Fruit fly (Drosophila melanogaster) ovary, adult (tissue): ENCODE measurements around the gene CG6607.
A peak's percentile ranks its signal among the peaks of the same experiment; 100 is the strongest.

Source experiments
- CG17801 ChIP-seq: fragments of 200-800 bp; optimal IDR thresholded peaks from 2 replicates; lab custom pipeline; 2019; ENCODE audit warnings: missing biosample characterization, mild to moderate bottlenecking, missing genetic modification characterization, moderate library complexity; ENCODE audit not compliant: partially characterized antibody

The CG6607 gene

DNA sequence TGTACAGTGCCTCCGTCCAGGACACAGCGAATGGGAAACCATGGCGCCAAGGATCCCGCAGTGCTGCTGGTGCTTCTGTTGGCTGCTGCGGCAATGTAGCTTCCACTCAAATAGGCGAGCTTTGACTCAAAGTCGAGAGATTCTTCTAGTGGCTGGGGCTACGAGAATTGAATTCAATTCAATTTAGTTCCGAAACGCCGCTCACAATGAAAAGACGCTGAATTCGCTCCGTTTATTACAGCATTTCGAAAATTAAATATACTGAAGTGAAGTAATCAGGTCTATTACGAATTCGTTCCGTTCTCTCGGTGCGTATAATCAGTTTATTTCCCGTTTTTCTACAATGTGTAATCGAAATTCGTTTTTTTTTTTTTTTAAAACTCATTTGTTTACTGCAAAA, 21.0 kb downstream of the CG6607 start:
- no peak for TF ChIP-seq CG17801

DNA sequence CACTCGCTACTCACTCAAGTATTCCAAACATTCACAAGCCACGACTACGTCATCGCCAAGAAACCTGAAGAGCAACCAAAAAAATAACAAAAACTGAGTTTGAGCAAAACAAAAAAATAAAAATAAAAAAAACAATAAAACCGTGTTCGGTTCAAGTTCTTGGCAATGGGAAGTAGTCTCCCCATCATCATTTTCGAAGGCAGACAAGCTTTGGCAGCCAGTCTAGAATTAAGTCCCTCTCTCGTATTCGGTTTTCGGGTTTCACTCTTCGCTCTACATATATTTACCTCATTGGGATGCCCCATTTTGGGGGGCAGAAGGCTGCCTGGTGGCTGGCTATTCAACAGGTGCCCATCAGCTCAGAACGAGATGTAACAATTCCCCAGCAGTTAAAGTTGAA, 22.0 kb downstream of the CG6607 start:
- TF ChIP-seq CG17801 = peak; percentile 46

DNA sequence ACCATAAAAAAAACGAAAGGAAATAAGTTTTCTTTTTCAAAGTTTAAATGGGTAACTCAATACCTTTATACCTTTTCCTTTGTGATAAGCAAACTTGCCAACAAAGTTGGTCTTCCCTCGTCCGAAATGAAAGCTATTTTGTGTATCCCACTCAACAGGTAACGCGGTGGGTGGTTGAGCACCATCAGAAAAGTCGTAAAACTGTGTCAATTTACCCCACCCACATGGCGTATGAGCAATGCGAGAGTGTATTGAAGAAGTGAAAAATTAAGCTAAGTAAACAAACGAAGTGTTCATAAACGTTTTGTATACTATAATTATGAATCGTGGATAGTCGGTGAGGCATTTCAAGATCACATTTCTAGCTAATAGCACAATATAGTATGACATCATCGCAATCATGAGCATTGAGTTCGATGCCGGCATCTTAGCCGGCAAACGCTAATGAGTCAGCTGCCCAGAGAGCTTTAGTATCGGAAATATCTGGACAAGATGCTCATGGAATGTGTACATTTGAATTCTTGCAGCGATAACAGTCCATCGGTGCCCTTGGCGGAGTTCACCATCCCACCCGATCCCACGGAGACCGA, 23.1 kb downstream of the CG6607 start:
- TF ChIP-seq CG17801 = no peak

DNA sequence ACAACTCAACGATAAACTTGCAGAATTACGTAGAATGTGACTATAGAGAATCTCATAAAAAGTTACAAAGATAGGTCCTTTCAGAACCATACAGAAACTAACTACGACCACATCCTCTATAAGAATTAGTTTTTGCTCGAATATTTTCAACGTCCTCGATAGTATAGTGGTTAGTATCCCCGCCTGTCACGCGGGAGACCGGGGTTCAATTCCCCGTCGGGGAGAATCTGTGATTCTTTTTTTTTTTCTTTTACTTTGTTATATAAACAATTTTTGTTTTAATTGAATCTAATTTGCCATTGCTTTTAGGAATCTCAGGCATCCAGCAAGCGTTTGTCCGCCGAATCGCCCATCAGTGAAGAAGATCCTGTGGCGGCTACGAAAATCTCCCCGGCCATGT, 27.3 kb downstream of the CG6607 start:
- TF ChIP-seq CG17801 = no peak

DNA sequence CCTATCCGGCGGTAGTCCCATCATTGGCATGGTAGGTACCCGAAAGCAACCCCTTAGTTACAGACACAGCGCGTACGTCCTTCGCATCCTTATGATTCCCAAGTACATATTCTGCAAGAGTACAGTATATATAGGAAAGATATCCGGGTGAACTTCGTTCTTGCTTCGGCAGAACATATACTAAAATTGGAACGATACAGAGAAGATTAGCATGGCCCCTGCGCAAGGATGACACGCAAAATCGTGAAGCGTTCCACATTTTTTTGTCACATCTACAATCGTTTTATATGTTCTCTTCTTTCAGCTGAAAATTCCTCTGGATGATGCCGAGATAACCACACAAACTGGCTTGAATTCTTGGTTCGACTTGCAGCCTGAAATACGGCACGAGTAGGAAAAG, 28.1 kb downstream of the CG6607 start:
- no peak for TF ChIP-seq CG17801

DNA sequence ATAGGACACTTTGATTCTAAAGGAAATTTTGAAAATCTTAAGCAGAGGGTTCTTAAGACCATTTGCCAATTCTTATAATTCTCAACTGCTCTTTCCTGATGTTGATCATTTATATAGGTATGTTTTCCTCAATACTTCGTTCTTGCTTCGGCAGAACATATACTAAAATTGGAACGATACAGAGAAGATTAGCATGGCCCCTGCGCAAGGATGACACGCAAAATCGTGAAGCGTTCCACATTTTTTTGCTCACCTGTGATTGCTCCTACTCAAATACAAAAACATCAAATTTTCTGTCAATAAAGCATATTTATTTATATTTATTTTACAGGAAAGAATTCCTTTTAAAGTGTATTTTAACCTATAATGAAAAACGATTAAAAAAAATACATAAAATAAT, 28.7 kb downstream of the CG6607 start:
- TF ChIP-seq CG17801 = no peak

DNA sequence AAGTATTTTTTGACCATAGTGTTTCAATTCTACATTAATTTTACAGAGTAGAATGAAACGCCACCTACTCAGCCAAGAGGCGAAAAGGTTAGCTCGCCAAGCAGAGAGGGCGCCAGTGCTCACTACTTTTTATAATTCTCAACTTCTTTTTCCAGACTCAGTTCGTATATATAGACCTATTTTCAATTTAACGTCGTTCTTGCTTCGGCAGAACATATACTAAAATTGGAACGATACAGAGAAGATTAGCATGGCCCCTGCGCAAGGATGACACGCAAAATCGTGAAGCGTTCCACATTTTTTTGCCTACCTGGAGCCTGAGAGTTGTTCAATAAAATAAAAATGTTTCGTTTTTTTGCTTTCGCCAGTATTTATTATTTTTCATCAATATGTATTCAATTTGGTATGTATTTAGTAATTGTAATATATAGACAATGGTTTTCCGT, 29.2 kb downstream of the CG6607 start:
- TF ChIP-seq CG17801 = peak; percentile 26

DNA sequence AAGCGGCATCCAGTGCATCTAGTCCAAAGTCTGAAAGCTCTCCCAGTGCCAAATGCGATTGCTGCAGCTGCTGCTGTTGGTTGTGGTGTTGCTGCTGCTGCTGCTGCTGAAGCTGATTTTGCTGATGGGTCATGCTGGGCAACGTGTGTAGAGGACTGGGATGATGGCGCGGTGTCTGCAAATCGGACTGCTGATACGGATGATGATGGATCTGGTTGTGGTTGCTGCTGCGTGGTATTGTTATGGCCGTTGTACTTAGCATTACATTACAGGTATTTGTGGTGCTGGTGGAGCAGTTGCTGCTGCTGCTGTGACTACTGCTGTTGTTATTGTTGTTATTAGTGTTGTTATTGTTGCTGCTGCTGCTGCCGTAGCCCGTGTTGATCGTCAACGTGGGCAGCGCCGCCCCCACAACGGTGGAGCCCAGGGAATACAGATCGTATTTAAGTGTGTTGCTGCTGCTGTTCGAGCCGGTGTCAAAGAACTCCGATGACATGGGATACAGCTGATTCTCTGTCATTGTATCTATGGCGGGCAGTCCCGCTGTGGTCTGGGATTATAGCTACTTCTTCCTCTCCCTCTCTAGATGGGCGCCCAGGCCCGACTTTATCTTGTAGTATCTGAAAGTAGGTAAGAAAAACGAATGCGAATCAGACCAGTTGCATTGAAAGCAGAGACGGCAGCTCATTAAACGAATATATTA, 34.6 kb downstream of the CG6607 start:
- no peak for TF ChIP-seq CG17801

DNA sequence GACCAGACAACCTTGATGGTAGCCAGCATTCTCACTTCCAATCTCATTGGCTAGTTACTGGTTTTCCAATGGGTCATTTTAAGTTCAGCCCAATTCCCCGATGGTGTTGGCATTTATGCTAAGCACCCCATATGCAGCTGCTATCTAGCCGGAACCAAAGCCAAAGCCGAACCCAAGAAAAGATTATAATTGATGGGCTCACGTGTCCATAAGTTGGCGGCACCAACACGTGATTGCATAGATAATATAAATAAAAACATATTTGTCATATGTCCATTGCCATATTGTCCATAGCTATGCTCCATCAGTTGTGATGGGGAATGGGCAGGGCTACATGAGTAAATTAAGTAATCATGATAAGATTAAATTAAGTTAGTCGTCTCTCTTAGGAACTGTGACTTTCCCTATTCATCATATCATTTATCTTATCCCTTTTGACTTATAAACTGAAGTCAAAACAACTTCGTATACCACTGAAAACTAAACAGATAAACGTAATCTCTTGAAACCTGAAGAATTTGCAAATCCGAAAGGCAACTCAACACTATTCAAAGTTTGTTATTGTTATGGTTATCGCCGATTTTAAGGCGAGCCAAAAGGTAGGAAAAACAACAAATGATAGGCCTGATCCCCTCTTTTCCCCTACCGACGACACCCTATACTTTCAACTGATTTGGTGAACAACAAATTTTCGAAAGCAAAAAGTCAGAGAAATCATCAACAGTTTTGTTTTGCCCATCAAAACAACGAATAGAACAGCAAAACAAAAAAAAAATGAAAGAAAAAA, 35.4 kb downstream of the CG6607 start:
- TF ChIP-seq CG17801 = no peak

DNA sequence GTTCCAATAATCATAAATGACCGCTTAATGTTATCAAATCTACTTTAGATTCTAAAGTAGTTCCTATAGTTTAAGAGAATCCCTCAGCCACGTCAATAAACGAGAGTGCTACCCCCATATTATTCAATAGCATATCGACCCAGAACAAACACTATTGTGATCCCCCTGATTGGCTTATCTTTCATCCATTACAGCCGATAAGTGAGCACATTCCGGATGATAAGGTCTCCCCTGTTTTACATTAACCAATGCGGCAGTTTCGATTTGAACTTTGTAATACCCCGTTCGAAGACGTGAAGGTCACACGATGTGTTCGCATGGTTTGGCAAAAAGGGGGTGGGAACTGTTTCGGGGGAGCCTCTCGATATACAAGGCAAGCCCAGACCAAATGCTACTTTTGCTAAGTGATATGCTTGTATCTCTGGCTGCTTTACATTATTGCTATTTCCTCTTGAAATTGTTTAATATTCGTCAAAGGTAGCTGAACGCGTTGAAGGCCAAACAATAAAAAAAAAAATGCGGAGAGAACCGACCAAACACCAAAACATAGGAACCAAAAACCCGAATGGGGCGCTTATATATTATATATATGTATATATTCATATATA, 36.4 kb downstream of the CG6607 start:
- no peak for TF ChIP-seq CG17801

DNA sequence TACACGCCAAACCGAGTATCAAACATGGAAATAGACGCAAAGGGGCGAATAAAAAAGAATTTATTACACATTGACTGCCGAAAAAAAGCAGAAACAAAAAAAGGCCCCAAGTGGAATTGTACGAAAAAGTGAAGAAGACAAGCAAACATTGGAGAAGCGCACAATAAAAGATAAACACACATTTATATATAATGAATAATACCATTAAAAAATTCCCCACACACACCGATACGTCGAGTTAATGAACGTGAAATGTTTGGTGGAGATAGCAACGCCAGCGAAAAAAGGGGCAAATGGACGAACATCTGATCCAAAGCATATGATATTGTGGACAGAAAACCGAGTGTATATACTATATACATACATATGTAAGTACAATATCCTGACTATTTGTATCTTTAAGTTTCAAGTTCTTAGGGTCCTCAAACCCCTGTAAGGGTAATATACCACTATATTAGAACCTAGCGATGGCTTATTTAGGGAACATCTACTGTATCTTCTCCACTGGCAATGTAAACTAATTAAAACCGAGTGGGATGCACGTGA, 37.0 kb downstream of the CG6607 start:
- no peak for TF ChIP-seq CG17801

DNA sequence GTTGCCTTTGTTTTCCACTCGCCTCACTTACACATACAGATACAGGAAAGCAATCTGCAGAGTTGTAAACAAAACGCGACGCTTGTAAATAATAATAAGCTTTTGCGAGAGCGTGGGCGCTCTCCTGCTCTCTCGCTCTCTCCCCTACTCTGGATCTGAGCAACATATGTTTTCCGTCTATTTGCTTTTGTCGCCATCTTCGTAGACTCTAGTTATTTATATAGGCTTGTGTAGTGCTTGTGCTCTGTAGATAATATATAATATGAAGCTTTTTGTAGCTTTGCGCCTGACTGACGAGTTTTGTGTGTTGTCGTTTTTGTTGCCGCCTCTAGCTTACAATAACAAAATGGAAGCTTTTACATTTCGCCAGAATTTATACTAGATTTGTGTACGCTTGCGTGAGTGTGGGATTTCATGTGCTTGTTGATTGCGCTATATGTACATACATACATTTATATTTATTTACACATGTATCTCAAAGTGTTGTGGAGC, 37.9 kb downstream of the CG6607 start:
- peak; percentile 71 for TF ChIP-seq CG17801

DNA sequence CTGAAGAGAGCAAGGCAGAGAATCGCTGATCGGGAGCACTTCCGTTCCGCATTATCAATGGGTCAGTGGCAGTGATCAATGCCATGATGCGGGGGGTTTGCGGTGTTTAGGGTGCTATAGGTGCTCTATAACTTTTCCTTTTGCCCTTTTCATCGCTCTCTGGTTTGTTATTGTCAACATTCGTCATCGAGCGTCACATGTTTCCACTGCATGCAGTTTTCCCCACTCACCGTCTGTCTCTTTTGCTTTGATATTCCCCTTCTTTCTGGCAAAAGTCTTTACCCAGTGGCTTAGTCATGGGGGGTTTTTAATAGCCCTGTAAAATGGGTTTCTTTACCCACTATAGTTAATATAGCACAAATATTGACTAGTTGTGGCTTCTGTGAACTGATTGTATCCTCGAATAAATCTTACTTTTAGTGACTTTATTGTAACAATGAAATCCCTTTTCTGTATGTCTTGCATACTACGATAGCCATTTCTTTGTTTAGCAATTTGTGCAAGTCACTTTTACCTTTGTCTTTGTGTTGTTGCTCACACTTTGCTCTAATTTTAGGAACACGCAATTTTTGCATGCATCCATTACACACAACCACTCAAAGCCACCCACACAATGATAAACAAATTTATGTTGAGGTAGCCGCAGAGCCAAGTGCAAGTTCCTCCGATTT, 39.0 kb downstream of the CG6607 start:
- TF ChIP-seq CG17801 = peak; percentile 38

DNA sequence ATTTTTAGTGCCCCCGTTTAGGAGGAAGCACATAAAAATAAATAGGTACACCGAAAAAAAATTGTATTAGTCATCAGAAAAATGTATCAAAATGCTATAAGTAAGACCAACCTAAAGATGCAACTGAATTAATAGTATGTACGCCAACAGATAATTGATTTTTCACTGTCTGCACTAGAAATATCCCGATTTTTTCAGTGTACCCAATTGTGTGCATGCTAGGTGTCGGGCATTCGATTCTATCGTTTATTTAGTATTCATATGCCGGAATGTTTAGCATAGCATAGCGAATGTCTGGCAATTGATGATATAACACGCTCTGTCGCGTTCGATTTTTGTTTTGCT, 39.6 kb downstream of the CG6607 start:
- peak; percentile 32 for TF ChIP-seq CG17801

DNA sequence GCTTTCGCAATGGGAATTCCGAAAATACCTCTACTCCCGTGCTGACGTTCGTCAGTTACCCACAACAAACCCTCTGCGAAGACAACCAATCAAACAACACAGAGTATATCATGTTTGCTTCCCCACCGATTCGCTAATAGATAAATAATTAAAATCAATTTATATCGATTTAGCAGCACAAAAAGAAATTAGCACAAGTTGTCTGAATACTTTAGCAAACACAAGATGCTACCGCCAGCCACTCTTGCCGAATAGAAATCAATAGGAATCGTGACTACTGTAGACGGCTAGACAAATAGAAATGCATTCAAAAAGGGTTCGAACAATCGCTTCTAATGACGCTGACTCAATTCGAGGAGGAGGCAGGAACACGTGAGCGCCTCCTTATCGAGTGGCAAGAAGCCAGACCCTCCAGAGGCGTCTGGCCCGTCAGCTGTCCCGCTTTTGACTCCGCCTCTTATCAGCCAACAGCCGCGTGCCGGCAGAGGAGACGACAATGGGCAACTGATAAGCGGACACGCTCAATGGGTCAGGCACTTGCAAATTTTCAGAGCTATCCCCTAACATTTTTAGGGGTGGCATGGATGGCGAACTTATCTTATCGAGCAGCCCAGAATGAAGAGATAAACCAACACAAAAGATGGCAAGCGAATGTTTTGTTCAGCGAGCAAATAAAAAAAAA, 40.5 kb downstream of the CG6607 start:
- TF ChIP-seq CG17801 = no peak
